Worm (Caenorhabditis elegans) whole organism, midembryonic: Measurements from ENCODE around the gene oac-37.

Source experiments
- T22C8.4 ChIP-seq: fragments of 200-800 bp; sonication (Bioruptor generic); IDR thresholded peaks from 2 replicates; pipeline ENCODE4 v1.3.6; 2022; ENCODE audit warnings: missing genetic modification characterization, missing compliant biosample characterization
- cog-1 ChIP-seq: sonication (generic microtip); optimal IDR thresholded peaks from 2 replicates; lab custom pipeline; 2016; ENCODE audit warnings: missing genetic modification characterization, missing compliant biosample characterization
- flt-1 ChIP-seq: fragments of 200-800 bp; sonication (Bioruptor generic); IDR thresholded peaks from 2 replicates; pipeline ENCODE4 v1.3.6; 2022; ENCODE audit warnings: missing genetic modification characterization, missing compliant biosample characterization
- med-1 ChIP-seq: sonication (generic microtip); optimal IDR thresholded peaks from 2 replicates; lab custom pipeline; 2017; ENCODE audit warnings: missing genetic modification characterization, mild to moderate bottlenecking, missing compliant biosample characterization, antibody characterized with exemption, missing genetic modification reagents; ENCODE audit not compliant: insufficient read depth
- ref-1 ChIP-seq: fragments of 200-800 bp; sonication (Bioruptor generic); conservative IDR thresholded peaks from 2 replicates; pipeline ENCODE4 v1.3.6; 2022; ENCODE audit warnings: missing genetic modification reagents, missing genetic modification characterization, missing compliant biosample characterization
- tab-1 ChIP-seq: fragments of 200-800 bp; sonication (Bioruptor generic); IDR thresholded peaks from 2 replicates; pipeline ENCODE4 v1.3.6; 2022; ENCODE audit warnings: missing genetic modification characterization, missing compliant biosample characterization
- ztf-23 ChIP-seq: fragments of 200-800 bp; sonication (Bioruptor generic); IDR thresholded peaks from 2 replicates; pipeline ENCODE4 v1.3.6; 2022; ENCODE audit warnings: missing genetic modification reagents, missing genetic modification characterization, missing compliant biosample characterization
- ztf-29 ChIP-seq: fragments of 200-800 bp; sonication (Bioruptor generic); IDR thresholded peaks from 2 replicates; pipeline ENCODE4 v1.3.6; 2022; ENCODE audit warnings: missing genetic modification reagents, missing genetic modification characterization, missing compliant biosample characterization

DNA sequence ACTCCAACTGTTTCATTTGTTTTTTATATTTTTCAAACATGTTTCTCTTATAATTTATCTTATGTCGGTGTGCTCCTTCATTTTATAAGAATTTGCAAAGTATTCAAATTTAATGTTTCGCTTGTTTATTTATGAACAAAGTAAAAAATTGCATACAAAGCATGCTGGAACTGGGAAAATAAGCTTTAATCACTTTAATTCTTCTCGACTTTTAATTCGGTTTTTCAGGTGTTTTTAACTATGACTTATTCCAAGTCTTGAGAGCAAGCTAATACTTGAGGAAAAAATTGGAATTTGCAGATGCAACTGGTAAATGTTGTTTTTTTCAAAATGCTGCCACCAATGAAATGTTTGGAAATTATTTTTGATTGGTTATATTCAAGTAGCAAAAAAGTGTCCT lies 13.9 kb upstream of the oac-37 start, which contains the start of gene srz-59:
- TF ChIP-seq med-1 (GFP tag; lab: Kevin White, UChicago) (no peak), flt-1 (GFP tag; lab: Robert Waterston, UW) (no peak), ztf-29 (no peak), ztf-23 (GFP tag; lab: Robert Waterston, UW) (no peak), tab-1 (GFP tag; lab: Robert Waterston, UW) (no peak), ref-1 (GFP tag; lab: Robert Waterston, UW) (no peak), cog-1 (tag; lab: Kevin White, UChicago) (no peak), T22C8.4 (GFP tag; lab: Robert Waterston, UW) (no peak)
